Fruit fly (Drosophila melanogaster) whole organism, embryonic: ENCODE measurements around the gene Rcd5.

Experiments
- D19A ChIP-seq: fragments of 200-800 bp; optimal IDR thresholded peaks from 3 replicates; lab custom pipeline; 2019; ENCODE audit warnings: missing biosample characterization, mild to moderate bottlenecking, missing genetic modification characterization, moderate library complexity
- Dll ChIP-seq: fragments of 200-800 bp; sonication (Bioruptor generic); IDR thresholded peaks from 4 replicates; pipeline ENCODE4 v1.3.6; 2022; ENCODE audit warnings: missing biosample characterization, missing genetic modification characterization; ENCODE audit not compliant: partially characterized antibody
- Kr ChIP-seq: fragments of 200-800 bp; sonication (Bioruptor generic); optimal IDR thresholded peaks from 2 replicates; lab custom pipeline; 2017; ENCODE audit warnings: missing biosample characterization, mild to moderate bottlenecking, missing genetic modification characterization
- bigmax ChIP-seq: fragments of 200-800 bp; sonication (Bioruptor generic); optimal IDR thresholded peaks from 2 replicates; lab custom pipeline; 2018; ENCODE audit warnings: missing biosample characterization, mild to moderate bottlenecking, missing genetic modification characterization
- fu2 ChIP-seq: fragments of 200-800 bp; sonication (Bioruptor generic); optimal IDR thresholded peaks from 2 replicates; lab custom pipeline; 2016; ENCODE audit warnings: missing biosample characterization, missing genetic modification characterization
- luna ChIP-seq: fragments of 200-800 bp; sonication (Bioruptor generic); optimal IDR thresholded peaks from 2 replicates; lab custom pipeline; 2016; ENCODE audit warnings: missing biosample characterization, missing genetic modification characterization

DNA sequence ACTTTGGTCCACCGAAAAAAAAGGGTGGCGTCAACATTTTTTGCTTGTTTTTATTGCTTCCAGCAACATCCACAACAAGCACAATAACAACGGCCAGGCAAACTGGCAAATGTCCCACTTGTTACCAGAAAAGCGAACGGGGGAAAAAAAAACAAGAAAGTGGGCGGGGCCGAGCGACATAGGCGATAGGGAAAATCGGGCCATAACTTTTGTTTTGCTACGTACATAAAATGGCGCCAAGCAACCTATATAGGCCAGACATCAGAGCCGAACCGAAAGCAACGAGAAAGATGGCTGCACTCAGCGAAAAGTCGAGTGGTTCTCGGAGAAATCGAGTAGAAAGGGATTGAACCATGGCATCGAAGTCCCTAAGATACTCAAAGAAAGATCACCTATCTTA lies 33.1 kb upstream of the Rcd5 start:
- TF ChIP-seq bigmax: no peak
- TF ChIP-seq Kr (GFP tag; lab: Kevin White, UChicago): no peak
- TF ChIP-seq luna: no peak
- no peak for TF ChIP-seq D19A (tag; lab: Kevin White, UChicago)
- no peak for TF ChIP-seq Dll (GFP tag; lab: Robert Waterston, UW)
- TF ChIP-seq fu2 (GFP tag; lab: Kevin White, UChicago): no peak
